Fruit fly (Drosophila melanogaster) ovary, adult (tissue): ENCODE measurements around the gene Glys.

Experiments
- CG17801 ChIP-seq: fragments of 200-800 bp; optimal IDR thresholded peaks from 2 replicates; lab custom pipeline; 2019; ENCODE audit warnings: missing biosample characterization, mild to moderate bottlenecking, missing genetic modification characterization, moderate library complexity; ENCODE audit not compliant: partially characterized antibody

The Glys gene

DNA sequence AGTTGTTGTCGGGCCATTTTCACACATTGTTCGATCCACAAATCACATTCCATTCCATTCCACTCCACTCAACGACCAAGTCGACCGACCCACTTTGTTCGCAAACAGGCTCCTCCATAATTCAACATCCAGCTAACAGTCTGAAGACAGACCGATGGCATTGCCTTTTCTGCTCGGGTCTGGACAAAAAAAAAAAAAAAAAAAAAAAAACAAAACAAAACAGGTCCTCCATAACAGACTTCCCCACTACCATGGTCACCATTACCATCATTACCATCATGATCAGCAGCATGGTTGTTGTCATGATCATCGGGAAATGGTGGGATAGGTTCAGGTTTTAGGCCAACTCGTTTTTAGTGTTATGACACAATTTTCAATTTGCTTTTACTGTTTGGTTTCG lies 35.1 kb downstream of the Glys start:
- no peak for TF ChIP-seq CG17801 (GFP tag; lab: Kevin White, UChicago)

DNA sequence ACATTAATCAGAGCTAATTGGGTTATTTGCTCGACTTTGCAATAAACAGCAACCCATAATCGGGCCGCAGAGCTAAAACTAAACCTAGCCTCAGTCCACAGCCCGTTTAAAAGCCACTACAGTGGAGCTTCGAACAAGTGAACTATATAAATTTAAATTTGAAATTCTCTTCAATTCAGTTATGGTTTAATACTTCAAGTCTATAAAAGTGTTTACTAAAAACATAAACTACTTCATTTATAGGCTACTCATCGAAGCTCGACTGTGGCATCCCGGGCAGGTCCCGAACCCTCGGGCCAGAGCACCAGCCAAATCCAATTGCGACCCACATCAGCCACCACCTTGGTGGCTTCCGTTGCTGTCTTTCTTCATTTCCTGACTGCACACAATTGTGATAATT lies 37.2 kb downstream of the Glys start:
- TF ChIP-seq CG17801 (GFP tag; lab: Kevin White, UChicago) = no peak

- TF ChIP-seq CG17801 (GFP tag; lab: Kevin White, UChicago) = peak; percentile 69
Observed at dm6 chr3R:15095550-15096031, 51.7 kb downstream of the Glys start, which contains the start of gene CG6966. Gene CG6966 (minus strand): TSS chr3R:15095631.

dm6 chr3R:15094929-15095236 lies 52.4 kb downstream of the Glys start:
- no peak for TF ChIP-seq CG17801 (GFP tag; lab: Kevin White, UChicago)

DNA sequence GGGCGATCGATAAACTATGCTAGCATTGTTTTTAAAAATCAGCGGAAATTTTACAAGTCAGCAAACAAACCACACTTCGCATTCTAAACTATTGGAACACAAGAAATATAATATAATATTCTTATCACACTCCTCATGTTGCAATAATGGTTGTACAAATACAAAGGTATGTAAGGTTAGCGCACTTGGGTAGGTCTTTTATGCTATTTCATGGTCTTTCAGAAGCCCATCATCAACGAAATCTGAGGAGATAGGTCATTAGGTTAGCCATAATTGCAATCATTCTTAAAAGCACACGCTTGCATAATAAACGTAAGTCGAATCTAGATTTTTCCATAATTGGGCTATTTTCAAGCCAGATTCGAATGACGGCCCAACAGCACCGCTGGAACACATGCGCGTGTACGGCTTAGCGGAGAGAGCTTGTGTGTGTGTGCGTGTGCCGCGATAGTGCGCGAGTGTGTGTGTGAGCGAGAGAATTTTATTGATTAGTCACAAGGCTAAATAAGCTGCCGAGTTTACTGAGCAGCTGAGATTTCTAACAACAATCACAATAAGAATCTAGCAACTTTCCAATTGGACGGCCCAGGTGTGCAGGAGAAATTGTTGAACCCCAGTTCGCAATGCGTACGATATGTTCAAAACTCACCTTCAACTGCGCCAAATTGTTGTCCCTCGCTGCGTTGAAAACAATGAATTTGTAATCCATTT lies 53.0 kb downstream of the Glys start:
- TF ChIP-seq CG17801 (GFP tag; lab: Kevin White, UChicago) = no peak

DNA sequence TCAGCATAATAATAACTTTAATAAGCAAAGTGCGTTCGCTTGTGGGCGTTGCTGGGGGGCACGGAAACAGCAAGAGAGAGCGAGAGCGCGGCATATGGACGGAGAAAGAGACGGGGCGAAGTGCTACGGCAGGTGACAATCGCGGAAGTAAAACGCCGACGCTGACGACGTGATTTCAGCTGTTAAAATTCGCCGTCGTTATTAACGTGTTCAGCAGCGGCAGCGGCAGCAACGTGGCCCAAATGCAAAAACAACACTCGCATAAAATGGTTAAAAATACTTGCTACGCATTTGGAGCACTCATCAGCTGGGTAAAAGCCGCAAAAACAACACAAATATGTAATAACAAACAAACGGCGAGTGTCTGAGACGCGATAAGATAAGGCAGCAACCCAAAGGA lies 54.5 kb downstream of the Glys start:
- TF ChIP-seq CG17801 (GFP tag; lab: Kevin White, UChicago) = no peak

DNA sequence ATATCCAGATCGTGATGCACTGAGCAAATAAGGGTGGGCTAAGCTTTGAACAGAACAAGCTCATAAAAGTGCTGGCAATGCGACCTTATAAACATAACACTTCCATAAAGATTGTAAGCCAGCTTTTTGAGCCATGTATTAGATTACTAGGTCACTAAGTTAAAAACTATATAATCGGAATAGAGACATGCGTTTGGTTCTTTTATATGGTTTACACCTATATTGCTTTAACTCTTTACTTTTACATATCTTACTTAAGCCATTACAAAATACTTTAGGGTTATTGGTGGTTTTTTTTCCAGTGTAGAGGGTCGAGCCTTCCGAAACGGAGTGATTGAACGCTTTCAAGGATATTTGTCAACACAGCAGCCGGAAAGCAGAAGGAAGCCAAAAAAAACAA lies 55.0 kb downstream of the Glys start:
- TF ChIP-seq CG17801 (GFP tag; lab: Kevin White, UChicago) = no peak
